Fruit fly (Drosophila melanogaster): ENCODE measurements around the gene CG14005.

dm6 chr2L:5781181-5781580, 20.6 kb downstream of the CG14005 start:
- no peak for TF ChIP-seq psq (optimal IDR thresholded peaks at IDR 0.05)
- no peak for TF ChIP-seq CG8478 (optimal IDR thresholded peaks at IDR 0.05)
